Worm (Caenorhabditis elegans) whole organism, late embryonic: ENCODE results near the gene paqr-2.

Source experiments
- C38D4.7 ChIP-seq: fragments of 200-800 bp; sonication (Bioruptor generic); optimal IDR thresholded peaks from 2 replicates; lab custom pipeline; 2018; ENCODE audit warnings: mild to moderate bottlenecking, missing genetic modification characterization, moderate library complexity, missing compliant biosample characterization
- F13H6.1 ChIP-seq: sonication (generic microtip); optimal IDR thresholded peaks from 2 replicates; lab custom pipeline; 2016; ENCODE audit warnings: missing genetic modification characterization, missing compliant biosample characterization
- ahr-1 ChIP-seq: sonication (generic microtip); optimal IDR thresholded peaks from 2 replicates; lab custom pipeline; 2016; ENCODE audit warnings: missing genetic modification characterization, missing compliant biosample characterization
- ama-1 ChIP-seq: fragments of 150-350 bp; optimal IDR thresholded peaks from 2 replicates; lab custom pipeline; 2014
- ceh-19 ChIP-seq: fragments of 200-800 bp; sonication (Bioruptor generic); optimal IDR thresholded peaks from 2 replicates; lab custom pipeline; 2018; ENCODE audit warnings: mild to moderate bottlenecking, missing genetic modification characterization, missing compliant biosample characterization
- ceh-2 ChIP-seq: sonication (generic microtip); optimal IDR thresholded peaks from 2 replicates; lab custom pipeline; 2016; ENCODE audit warnings: missing genotype, missing genetic modification characterization, missing compliant biosample characterization
- ceh-22 ChIP-seq: sonication (generic microtip); optimal IDR thresholded peaks from 2 replicates; lab custom pipeline; 2017; ENCODE audit warnings: missing biosample characterization, missing genetic modification characterization
- ceh-24 ChIP-seq: sonication (generic microtip); optimal IDR thresholded peaks from 2 replicates; lab custom pipeline; 2016; ENCODE audit warnings: mild to moderate bottlenecking, missing genetic modification characterization, missing compliant biosample characterization
- ceh-30 ChIP-seq: fragments of 150-350 bp; optimal IDR thresholded peaks from 2 replicates; lab custom pipeline; 2014; ENCODE audit warnings: missing biosample characterization, missing genetic modification characterization
- ceh-31 ChIP-seq: sonication (generic microtip); optimal IDR thresholded peaks from 2 replicates; lab custom pipeline; 2016; ENCODE audit warnings: missing genetic modification characterization, missing compliant biosample characterization
- ceh-45 ChIP-seq: fragments of 200-800 bp; sonication (Bioruptor generic); IDR thresholded peaks from 2 replicates; pipeline ENCODE4 v1.3.6; 2022; ENCODE audit warnings: missing genetic modification reagents, missing genetic modification characterization, missing compliant biosample characterization
- ceh-48 ChIP-seq: sonication (generic microtip); optimal IDR thresholded peaks from 2 replicates; lab custom pipeline; 2016; ENCODE audit warnings: missing genetic modification characterization, inconsistent platforms, missing compliant biosample characterization
- ceh-9 ChIP-seq: sonication (generic microtip); optimal IDR thresholded peaks from 2 replicates; lab custom pipeline; 2016; ENCODE audit warnings: mild to moderate bottlenecking, missing genetic modification characterization, inconsistent platforms, missing compliant biosample characterization
- che-1 ChIP-seq: sonication (generic microtip); optimal IDR thresholded peaks from 2 replicates; lab custom pipeline; 2016; ENCODE audit warnings: mild to moderate bottlenecking, missing genetic modification characterization, missing compliant biosample characterization
- elt-4 ChIP-seq: sonication (generic microtip); optimal IDR thresholded peaks from 2 replicates; lab custom pipeline; 2016; ENCODE audit warnings: missing genetic modification characterization, missing compliant biosample characterization
- eyg-1 ChIP-seq: sonication (generic microtip); optimal IDR thresholded peaks from 2 replicates; lab custom pipeline; 2016; ENCODE audit warnings: missing genotype, missing genetic modification characterization, missing compliant biosample characterization
- fkh-10 ChIP-seq: fragments of 150-350 bp; optimal IDR thresholded peaks from 2 replicates; lab custom pipeline; 2014; ENCODE audit warnings: missing biosample characterization, missing genetic modification reagents, missing genetic modification characterization
- fkh-6 ChIP-seq: sonication (generic microtip); optimal IDR thresholded peaks from 2 replicates; lab custom pipeline; 2016; ENCODE audit warnings: missing genetic modification characterization, missing compliant biosample characterization
- hlh-15 ChIP-seq: sonication (generic microtip); optimal IDR thresholded peaks from 2 replicates; lab custom pipeline; 2016; ENCODE audit warnings: missing genetic modification characterization, missing compliant biosample characterization
- hlh-30 ChIP-seq: sonication (generic microtip); optimal IDR thresholded peaks from 2 replicates; lab custom pipeline; 2017; ENCODE audit warnings: antibody characterized with exemption, missing genetic modification characterization, missing compliant biosample characterization; ENCODE audit not compliant: insufficient read depth
- hlh-6 ChIP-seq: sonication (generic microtip); optimal IDR thresholded peaks from 2 replicates; lab custom pipeline; 2016; ENCODE audit warnings: missing genotype, missing genetic modification characterization, missing compliant biosample characterization
- nhr-11 ChIP-seq: fragments of 150-350 bp; optimal IDR thresholded peaks from 2 replicates; lab custom pipeline; 2014; ENCODE audit warnings: missing biosample characterization, missing genetic modification characterization
- npax-4 ChIP-seq: sonication (generic microtip); optimal IDR thresholded peaks from 2 replicates; lab custom pipeline; 2016; ENCODE audit warnings: missing genetic modification characterization, missing compliant biosample characterization
- odd-2 ChIP-seq: sonication (generic microtip); optimal IDR thresholded peaks from 2 replicates; lab custom pipeline; 2017; ENCODE audit warnings: antibody characterized with exemption, mild to moderate bottlenecking, missing genetic modification characterization, missing compliant biosample characterization
- pax-1 ChIP-seq: fragments of 150-350 bp; optimal IDR thresholded peaks from 2 replicates; lab custom pipeline; 2014; ENCODE audit warnings: missing biosample characterization, missing genetic modification characterization
- pha-2 ChIP-seq: sonication (generic microtip); optimal IDR thresholded peaks from 2 replicates; lab custom pipeline; 2017; ENCODE audit warnings: mild to moderate bottlenecking, missing genetic modification characterization, missing compliant biosample characterization
- pha-4 ChIP-seq: fragments of 150-350 bp; optimal IDR thresholded peaks from 2 replicates; lab custom pipeline; 2018; ENCODE audit warnings: missing biosample characterization, missing genetic modification reagents, missing genetic modification characterization
- pqm-1 ChIP-seq: sonication (generic microtip); optimal IDR thresholded peaks from 2 replicates; lab custom pipeline; 2016; ENCODE audit warnings: missing genetic modification characterization, missing compliant biosample characterization
- ref-2 ChIP-seq: sonication (generic microtip); optimal IDR thresholded peaks from 2 replicates; lab custom pipeline; 2016; ENCODE audit warnings: missing genetic modification characterization, missing compliant biosample characterization
- rnt-1 ChIP-seq: sonication (generic microtip); optimal IDR thresholded peaks from 2 replicates; lab custom pipeline; 2016; ENCODE audit warnings: missing genetic modification characterization, missing compliant biosample characterization
- sdc-2 ChIP-seq: sonication (generic microtip); optimal IDR thresholded peaks from 2 replicates; lab custom pipeline; 2016; ENCODE audit warnings: missing genotype, missing genetic modification characterization, missing compliant biosample characterization
- sox-2 ChIP-seq: fragments of 200-800 bp; sonication (Bioruptor generic); IDR thresholded peaks from 2 replicates; pipeline ENCODE4 v1.3.6; 2022; ENCODE audit warnings: missing genetic modification reagents, missing genetic modification characterization, missing compliant biosample characterization
- tbx-2 ChIP-seq: sonication (generic microtip); optimal IDR thresholded peaks from 2 replicates; lab custom pipeline; 2016; ENCODE audit warnings: missing genetic modification characterization, missing compliant biosample characterization
- tbx-7 ChIP-seq: sonication (generic microtip); optimal IDR thresholded peaks from 2 replicates; lab custom pipeline; 2016; ENCODE audit warnings: missing genotype, missing genetic modification characterization, missing compliant biosample characterization
- ttx-3 ChIP-seq: sonication (generic microtip); optimal IDR thresholded peaks from 2 replicates; lab custom pipeline; 2016; ENCODE audit warnings: missing genetic modification reagents, missing genetic modification characterization, missing compliant biosample characterization
- unc-86 ChIP-seq: sonication (generic microtip); optimal IDR thresholded peaks from 2 replicates; lab custom pipeline; 2016; ENCODE audit warnings: missing genetic modification characterization, missing compliant biosample characterization
- zip-5 ChIP-seq: sonication (generic microtip); optimal IDR thresholded peaks from 2 replicates; lab custom pipeline; 2016; ENCODE audit warnings: missing genetic modification characterization, missing compliant biosample characterization
- ztf-16 ChIP-seq: sonication (generic microtip); optimal IDR thresholded peaks from 2 replicates; lab custom pipeline; 2017; ENCODE audit warnings: missing genetic modification characterization, missing compliant biosample characterization

The paqr-2 gene

ce11 chrIII:5420276-5420675, 40.5 kb upstream of the paqr-2 start:
- TF ChIP-seq hlh-6 (tag; lab: Kevin White, UChicago) = no peak
- TF ChIP-seq ztf-16 = no peak
- TF ChIP-seq nhr-11 (tag; lab: Kevin White, UChicago) = no peak
- no peak for TF ChIP-seq pqm-1 (tag; lab: Kevin White, UChicago)
- TF ChIP-seq ceh-2 (tag; lab: Kevin White, UChicago) = no peak
- no peak for TF ChIP-seq ama-1 (lab: Kevin White, UChicago)
- no peak for TF ChIP-seq hlh-30 (tag; lab: Kevin White, UChicago)
- no peak for TF ChIP-seq rnt-1 (tag; lab: Kevin White, UChicago)
- TF ChIP-seq, all 69 proteins: peak for 0

- TF ChIP-seq ceh-48 (tag; lab: Kevin White, UChicago) = no peak
- TF ChIP-seq ceh-22 (tag; lab: Kevin White, UChicago) = no peak
- TF ChIP-seq ceh-31 (tag; lab: Kevin White, UChicago) = no peak
- no peak for TF ChIP-seq sdc-2 (tag; lab: Kevin White, UChicago)
- no peak for TF ChIP-seq unc-86 (tag; lab: Kevin White, UChicago)
- TF ChIP-seq hlh-6 (tag; lab: Kevin White, UChicago) = no peak
- no peak for TF ChIP-seq eyg-1 (tag; lab: Kevin White, UChicago)
- no peak for TF ChIP-seq ceh-19
- no peak for TF ChIP-seq ceh-24 (tag; lab: Kevin White, UChicago)
- TF ChIP-seq tbx-7 (tag; lab: Kevin White, UChicago) = no peak
- no peak for TF ChIP-seq ceh-2 (tag; lab: Kevin White, UChicago)
- TF ChIP-seq ceh-9 (tag; lab: Kevin White, UChicago) = no peak
- no peak for TF ChIP-seq ceh-30 (tag; lab: Kevin White, UChicago)
- no peak for TF ChIP-seq ama-1 (lab: Kevin White, UChicago)
- no peak for TF ChIP-seq elt-4
Measured at ce11 chrIII:5419527-5419926, 39.8 kb upstream of the paqr-2 start.

- TF ChIP-seq F13H6.1 (tag; lab: Kevin White, UChicago) (no peak), zip-5 (tag; lab: Kevin White, UChicago) (no peak), hlh-15 (tag; lab: Kevin White, UChicago) (no peak), odd-2 (no peak), pha-4 (tag; lab: Kevin White, UChicago) (no peak), ceh-2 (tag; lab: Kevin White, UChicago) (no peak), ahr-1 (tag; lab: Kevin White, UChicago) (no peak), unc-86 (tag; lab: Kevin White, UChicago) (no peak), ttx-3 (no peak), elt-4 (no peak), ref-2 (no peak), npax-4 (no peak), che-1 (tag; lab: Kevin White, UChicago) (no peak), sox-2 (no peak)
Measured at ce11 chrIII:5417921-5418320, 38.2 kb upstream of the paqr-2 start.

ce11 chrIII:5413680-5414079, 34.0 kb upstream of the paqr-2 start, which contains the start of gene grl-22:
TSS of gene grl-22 (minus strand) at chrIII:5414011.
- TF ChIP-seq pha-2 (tag; lab: Kevin White, UChicago) (no peak), fkh-10 (GFP tag; lab: Kevin White, UChicago) (no peak), C38D4.7 (GFP tag; lab: Kevin White, UChicago) (no peak), ceh-45 (GFP tag; lab: Robert Waterston, UW) (no peak), hlh-30 (tag; lab: Kevin White, UChicago) (no peak), pqm-1 (tag; lab: Kevin White, UChicago) (no peak), tbx-2 (no peak), rnt-1 (tag; lab: Kevin White, UChicago) (no peak), ceh-31 (tag; lab: Kevin White, UChicago) (no peak), zip-5 (tag; lab: Kevin White, UChicago) (no peak), fkh-6 (tag; lab: Kevin White, UChicago) (no peak), pax-1 (tag; lab: Kevin White, UChicago) (no peak)
